Fruit fly (Drosophila melanogaster): ENCODE data around the gene Pglym78.

The Pglym78 gene

DNA sequence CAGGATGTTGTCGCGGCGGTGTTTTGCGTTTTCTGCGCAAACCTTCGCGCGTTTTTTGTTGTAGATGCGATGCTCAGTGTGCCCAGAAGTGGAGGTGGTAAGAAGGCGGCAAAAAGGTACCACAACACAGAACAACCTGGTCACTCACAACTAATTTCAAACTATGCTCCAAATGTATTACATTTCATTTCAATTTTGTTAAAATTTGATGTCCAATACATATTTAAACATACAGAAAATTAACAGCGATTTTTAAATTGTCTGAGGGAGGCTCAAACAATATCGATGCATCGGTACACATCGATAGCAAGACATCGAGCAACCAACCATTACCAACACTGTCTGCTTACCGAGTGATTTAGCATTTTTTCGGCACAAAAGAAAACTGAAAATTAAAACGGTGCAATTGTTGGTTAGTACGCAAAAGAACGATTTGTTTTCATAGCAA lies 5.2 kb downstream of the Pglym78 start, which contains the start of the genes Slbp and Rpn2 (continued):
- TF ChIP-seq aop (GFP tag; IDR thresholded peaks at IDR 0.05) (no peak), CG3847 (GFP tag; IDR thresholded peaks at IDR 0.05) (peak; percentile 80), crp (GFP tag; optimal IDR thresholded peaks at IDR 0.05) (peak in 1 of 2 experiments; percentile 35), bowl (GFP tag; IDR thresholded peaks at IDR 0.05) (no peak), Antp (GFP tag; optimal IDR thresholded peaks at IDR 0.05) (no peak), jing (GFP tag; optimal IDR thresholded peaks at IDR 0.05) (no peak), pnt (GFP tag; optimal IDR thresholded peaks at IDR 0.05) (no peak)

DNA sequence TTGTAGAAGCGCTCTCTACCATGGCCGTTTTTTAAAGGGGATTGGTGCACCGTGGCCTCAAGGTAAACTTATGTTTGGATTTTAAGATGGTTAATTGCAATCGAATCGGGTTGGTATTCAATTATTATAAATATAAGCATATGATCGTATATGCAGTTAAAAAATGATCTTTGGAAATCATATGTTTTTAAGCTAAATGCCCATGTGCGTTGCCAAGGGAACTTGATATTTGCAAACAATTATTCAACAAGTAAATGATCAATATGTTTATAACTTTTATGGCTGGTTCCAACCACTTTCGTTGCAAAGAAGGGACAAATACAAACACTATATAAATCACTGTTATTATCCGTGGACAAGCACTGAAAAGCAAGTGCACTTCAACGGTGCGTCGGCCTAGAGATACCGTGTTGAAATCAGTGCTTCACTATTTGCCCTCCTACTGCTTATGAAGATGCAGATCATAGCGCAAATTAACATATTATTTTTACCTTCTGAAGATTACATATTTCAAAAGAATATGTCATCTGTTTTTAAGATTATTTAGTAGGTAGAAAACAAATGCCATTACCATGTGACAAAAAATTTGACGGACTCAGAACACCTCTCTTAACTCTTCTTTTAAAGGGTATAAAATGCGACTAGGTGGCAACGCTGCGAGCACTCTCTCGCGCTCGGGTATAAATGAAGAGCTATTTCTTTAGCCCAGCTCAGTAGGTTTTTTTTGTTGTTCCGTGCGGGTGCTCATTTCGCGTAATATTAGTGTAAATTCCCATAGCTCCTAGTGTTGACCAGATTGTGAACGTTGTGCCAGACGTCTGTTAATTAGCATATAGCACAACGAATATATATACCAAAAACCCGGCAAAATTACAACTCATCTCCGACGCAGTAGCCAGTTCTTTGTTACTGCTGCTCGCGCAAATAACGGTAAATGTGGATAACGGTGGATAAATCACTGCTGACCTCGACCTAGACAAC lies 9.7 kb downstream of the Pglym78 start, which contains the start of gene rdog:
TSS of gene rdog (plus strand) at position 705 of the 981 bp plus-strand sequence.
- TF ChIP-seq emc (GFP tag; optimal IDR thresholded peaks at IDR 0.05) = peak; percentile 69
- TF ChIP-seq CG32532 (GFP tag; IDR thresholded peaks at IDR 0.05) = peak; percentile 64; the same call in 1 of the 2 replicates
- TF ChIP-seq Doc3 (GFP tag; IDR thresholded peaks at IDR 0.05; ENCODE audit: partially characterized antibody) = no peak
- TF ChIP-seq lov (optimal IDR thresholded peaks at IDR 0.05) = no peak
- TF ChIP-seq lov (GFP tag; IDR thresholded peaks at IDR 0.05) = no peak
- peak; percentile 80 for TF ChIP-seq CG7786 (GFP tag; optimal IDR thresholded peaks at IDR 0.05)
- TF ChIP-seq prd (optimal IDR thresholded peaks at IDR 0.05) = no peak
- peak; percentile 65; the same call in 2 of the 3 replicates for TF ChIP-seq prd (GFP tag; IDR thresholded peaks at IDR 0.05)
- peak; percentile 90 for TF ChIP-seq gro (GFP tag; optimal IDR thresholded peaks at IDR 0.05)
- TF ChIP-seq CG9797 (GFP tag; optimal IDR thresholded peaks at IDR 0.05) = no peak
- peak; percentile 81 for TF ChIP-seq shn (GFP tag; optimal IDR thresholded peaks at IDR 0.05)
- peak; percentile 12; the same call in 1 of the 2 replicates for TF ChIP-seq Bgb (GFP tag; IDR thresholded peaks at IDR 0.05; ENCODE audit: partially characterized antibody)
- peak; percentile 73 for TF ChIP-seq CG8388 (GFP tag; optimal IDR thresholded peaks at IDR 0.05)
- TF ChIP-seq CG12659 (GFP tag; optimal IDR thresholded peaks at IDR 0.05) = peak; percentile 81
- peak; percentile 64 for TF ChIP-seq tgo (GFP tag; IDR thresholded peaks at IDR 0.05)
- TF ChIP-seq CG10979 (tag; optimal IDR thresholded peaks at IDR 0.05) = peak; percentile 81
- peak; percentile 36; the same call in 1 of the 2 replicates for TF ChIP-seq H2.0 (GFP tag; IDR thresholded peaks at IDR 0.05)
- TF ChIP-seq Asciz (GFP tag; optimal IDR thresholded peaks at IDR 0.05) = peak; percentile 59
- TF ChIP-seq CTCF (GFP tag; optimal IDR thresholded peaks at IDR 0.05) = no peak
- TF ChIP-seq jigr1 (GFP tag; IDR thresholded peaks at IDR 0.05) = no peak
- peak; percentile 76 for TF ChIP-seq Mad (GFP tag; optimal IDR thresholded peaks at IDR 0.05)
- no peak for TF ChIP-seq Eip74EF (GFP tag; optimal IDR thresholded peaks at IDR 0.05)
- TF ChIP-seq her (GFP tag; optimal IDR thresholded peaks at IDR 0.05) = peak; percentile 60
- no peak for TF ChIP-seq unc-4 (GFP tag; IDR thresholded peaks at IDR 0.05; ENCODE audit: partially characterized antibody)
- peak; percentile 46 for TF ChIP-seq HmgD (GFP tag; optimal IDR thresholded peaks at IDR 0.05)
- peak; percentile 86 for TF ChIP-seq gem (tag; optimal IDR thresholded peaks at IDR 0.05)
- no peak for TF ChIP-seq usp (GFP tag; optimal IDR thresholded peaks at IDR 0.05)
- TF ChIP-seq CG11093 (GFP tag; IDR thresholded peaks at IDR 0.05) = 0 out of 3 replicates have a peak, but pooled peaks have one; percentile 43
- peak; percentile 56; the same call in 1 of the 2 replicates for TF ChIP-seq vvl (GFP tag; IDR thresholded peaks at IDR 0.05)
- TF ChIP-seq br (optimal IDR thresholded peaks at IDR 0.05) = no peak
- peak; percentile 32; the same call in 1 of the 2 replicates for TF ChIP-seq danr (GFP tag; IDR thresholded peaks at IDR 0.05)
- 0 out of 2 replicates have a peak, but pooled peaks have one; percentile 37 for TF ChIP-seq CG11247 (GFP tag; IDR thresholded peaks at IDR 0.05)
- peak; percentile 28 for TF ChIP-seq CG8359 (GFP tag; optimal IDR thresholded peaks at IDR 0.05; ENCODE audit: borderline replicate concordance)
- TF ChIP-seq D19B (GFP tag; optimal IDR thresholded peaks at IDR 0.05) = peak; percentile 99
- peak; percentile 1 for TF ChIP-seq CG18011 (GFP tag; optimal IDR thresholded peaks at IDR 0.05)
- TF ChIP-seq pzg (GFP tag; optimal IDR thresholded peaks at IDR 0.05) = peak; percentile 20
- peak; percentile 78 for TF ChIP-seq CG10267 (tag; optimal IDR thresholded peaks at IDR 0.05)
- TF ChIP-seq CG3281 (GFP tag; optimal IDR thresholded peaks at IDR 0.05) = peak; percentile 84
- peak; percentile 42 for TF ChIP-seq p53 (GFP tag; optimal IDR thresholded peaks at IDR 0.05)
- peak; percentile 24 for TF ChIP-seq Sry-β (GFP tag; optimal IDR thresholded peaks at IDR 0.05)

All from whole organism, embryonic.